Fruit fly (Drosophila melanogaster) whole organism, embryonic: Measurements from ENCODE around the gene CG5500.

Source experiments
- Ada2b ChIP-seq: fragments of 200-800 bp; sonication (Bioruptor generic); IDR thresholded peaks from 2 replicates; pipeline ENCODE4 v1.3.6; 2022; ENCODE audit warnings: missing biosample characterization, missing genetic modification characterization
- Awh ChIP-seq: fragments of 200-800 bp; sonication (Bioruptor generic); IDR thresholded peaks from 2 replicates; pipeline ENCODE4, ENCODE4 v1.3.6; 2022; ENCODE audit warnings: missing biosample characterization, missing genetic modification characterization
- B-H1 ChIP-seq: fragments of 200-800 bp; sonication (Bioruptor generic); IDR thresholded peaks from 3 replicates; pipeline ENCODE4 v1.3.6; 2022; ENCODE audit warnings: missing biosample characterization, missing genetic modification characterization
- Bdp1 ChIP-seq: fragments of 200-800 bp; sonication (Bioruptor generic); optimal IDR thresholded peaks from 3 replicates; lab custom pipeline; 2016; ENCODE audit warnings: missing biosample characterization, missing genetic modification characterization
- C15 ChIP-seq: fragments of 200-800 bp; sonication (Bioruptor generic); IDR thresholded peaks from 3 replicates; pipeline ENCODE4 v1.3.6; 2022; ENCODE audit warnings: missing biosample characterization, missing genetic modification characterization
- CG10431 ChIP-seq: fragments of 200-800 bp; sonication (Bioruptor generic); optimal IDR thresholded peaks from 3 replicates; lab custom pipeline; 2018; ENCODE audit warnings: missing biosample characterization, mild to moderate bottlenecking, missing genetic modification characterization
- CG11398 ChIP-seq: fragments of 200-800 bp; sonication (Bioruptor generic); optimal IDR thresholded peaks from 2 replicates; lab custom pipeline; 2016; ENCODE audit warnings: missing biosample characterization, missing genetic modification characterization
- CG12104 ChIP-seq: fragments of 200-800 bp; sonication (Bioruptor generic); optimal IDR thresholded peaks from 3 replicates; lab custom pipeline; 2016; ENCODE audit warnings: missing biosample characterization, missing genetic modification characterization
- CG12659 ChIP-seq: fragments of 200-800 bp; sonication (Bioruptor generic); optimal IDR thresholded peaks from 3 replicates; lab custom pipeline; 2017; ENCODE audit warnings: mild to moderate bottlenecking, missing biosample characterization, missing genetic modification reagents, missing genetic modification characterization
- CG13287 ChIP-seq: fragments of 200-800 bp; sonication (Bioruptor generic); IDR thresholded peaks from 2 replicates; pipeline ENCODE4 v1.3.6; 2022; ENCODE audit warnings: missing biosample characterization, missing genetic modification characterization; ENCODE audit not compliant: partially characterized antibody
- CG15073 ChIP-seq: fragments of 200-800 bp; sonication (Bioruptor generic); optimal IDR thresholded peaks from 2 replicates; lab custom pipeline; 2016; ENCODE audit warnings: missing biosample characterization, missing genetic modification characterization
- CG15479 ChIP-seq: fragments of 200-800 bp; sonication (Bioruptor generic); optimal IDR thresholded peaks from 3 replicates; lab custom pipeline; 2019; ENCODE audit warnings: missing biosample characterization, mild to moderate bottlenecking, missing genetic modification characterization, moderate library complexity
- CG1603 ChIP-seq: fragments of 200-800 bp; sonication (Bioruptor generic); optimal IDR thresholded peaks from 2 replicates; lab custom pipeline; 2019; ENCODE audit warnings: missing biosample characterization, mild to moderate bottlenecking, missing genetic modification characterization, moderate library complexity
- CG1792 ChIP-seq: fragments of 200-800 bp; sonication (Bioruptor generic); optimal IDR thresholded peaks from 2 replicates; lab custom pipeline; 2016; ENCODE audit warnings: missing biosample characterization, missing genetic modification characterization
- CG1832 ChIP-seq: fragments of 200-800 bp; sonication (Bioruptor generic); optimal IDR thresholded peaks from 2 replicates; lab custom pipeline; 2017; ENCODE audit warnings: missing biosample characterization, mild to moderate bottlenecking, missing genetic modification characterization, inconsistent platforms
- CG2678 ChIP-seq: fragments of 200-800 bp; sonication (Bioruptor generic); optimal IDR thresholded peaks from 3 replicates; lab custom pipeline; 2019; ENCODE audit warnings: missing biosample characterization, mild to moderate bottlenecking, missing genetic modification characterization, moderate library complexity
- CG2889 ChIP-seq: fragments of 200-800 bp; sonication (Bioruptor generic); IDR thresholded peaks from 3 replicates; pipeline ENCODE4 v1.3.6; 2022; ENCODE audit warnings: missing biosample characterization, missing genetic modification characterization
- CG34376 ChIP-seq: fragments of 200-800 bp; sonication (Bioruptor generic); optimal IDR thresholded peaks from 2 replicates; lab custom pipeline; 2018; ENCODE audit warnings: missing biosample characterization, mild to moderate bottlenecking, missing genetic modification characterization
- CG3838 ChIP-seq: fragments of 200-800 bp; sonication (Bioruptor generic); optimal IDR thresholded peaks from 3 replicates; lab custom pipeline; 2016; ENCODE audit warnings: missing biosample characterization, missing genetic modification characterization
- CG3847 ChIP-seq: fragments of 200-800 bp; sonication (Bioruptor generic); IDR thresholded peaks from 2 replicates; pipeline ENCODE4 v1.3.6; 2022; ENCODE audit warnings: missing biosample characterization, missing genetic modification characterization
- CG43689 ChIP-seq: fragments of 200-800 bp; sonication (Bioruptor generic); IDR thresholded peaks from 2 replicates; pipeline ENCODE4 v1.3.6; 2022; ENCODE audit warnings: missing biosample characterization, missing genetic modification characterization
- CG5180 ChIP-seq: fragments of 200-800 bp; sonication (Bioruptor generic); optimal IDR thresholded peaks from 3 replicates; lab custom pipeline; 2017; ENCODE audit warnings: missing biosample characterization, missing genetic modification characterization, mild to moderate bottlenecking, moderate library complexity, missing genetic modification reagents
- CG7745 ChIP-seq: fragments of 200-800 bp; sonication (Bioruptor generic); optimal IDR thresholded peaks from 2 replicates; lab custom pipeline; 2018; ENCODE audit warnings: missing biosample characterization, mild to moderate bottlenecking, missing genetic modification characterization, moderate library complexity
- CG8765 ChIP-seq: fragments of 200-800 bp; sonication (Bioruptor generic); IDR thresholded peaks from 2 replicates; pipeline ENCODE4 v1.3.6; 2022; ENCODE audit warnings: missing biosample characterization, missing genetic modification characterization
- Camta ChIP-seq: fragments of 200-800 bp; sonication (Bioruptor generic); optimal IDR thresholded peaks from 2 replicates; lab custom pipeline; 2016; ENCODE audit warnings: missing biosample characterization, missing genetic modification characterization
- Deaf1 ChIP-seq: fragments of 200-800 bp; optimal IDR thresholded peaks from 3 replicates; lab custom pipeline; 2019; ENCODE audit warnings: missing biosample characterization, mild to moderate bottlenecking, missing genetic modification characterization, moderate library complexity
- Dll ChIP-seq: fragments of 200-800 bp; sonication (Bioruptor generic); IDR thresholded peaks from 4 replicates; pipeline ENCODE4 v1.3.6; 2022; ENCODE audit warnings: missing biosample characterization, missing genetic modification characterization; ENCODE audit not compliant: partially characterized antibody
- Gsc ChIP-seq: fragments of 200-800 bp; sonication (Bioruptor generic); IDR thresholded peaks from 2 replicates; pipeline ENCODE4 v1.3.6; 2022; ENCODE audit warnings: missing biosample characterization, missing genetic modification characterization
- Hr39 ChIP-seq: fragments of >200 bp; optimal IDR thresholded peaks from 2 replicates; lab custom pipeline; 2017
- Jarid2 ChIP-seq: fragments of 200-800 bp; sonication (Bioruptor generic); optimal IDR thresholded peaks from 3 replicates; lab custom pipeline; 2017; ENCODE audit warnings: mild to moderate bottlenecking, missing biosample characterization, missing genetic modification reagents, missing genetic modification characterization
- Lim3 ChIP-seq: fragments of 200-800 bp; sonication (Bioruptor generic); IDR thresholded peaks from 2 replicates; pipeline ENCODE4 v1.3.6; 2022; ENCODE audit warnings: missing biosample characterization, missing genetic modification characterization
- Meics ChIP-seq: fragments of 200-800 bp; sonication (Bioruptor generic); optimal IDR thresholded peaks from 2 replicates; lab custom pipeline; 2017; ENCODE audit warnings: missing biosample characterization, mild to moderate bottlenecking, missing genetic modification characterization
- Rx ChIP-seq: fragments of 200-800 bp; sonication (Bioruptor generic); IDR thresholded peaks from 2 replicates; pipeline ENCODE4 v1.3.6; 2022; ENCODE audit warnings: missing biosample characterization, missing genetic modification characterization
- Sox102F ChIP-seq: fragments of 200-800 bp; sonication (Bioruptor generic); optimal IDR thresholded peaks from 2 replicates; lab custom pipeline; 2018; ENCODE audit warnings: missing biosample characterization, mild to moderate bottlenecking, missing genetic modification characterization, moderate library complexity
- Trl ChIP-seq, 3 experiments: fragments of >200 bp in 2 of 3; fragments of 200-800 bp in 1 of 3; sonication (Bioruptor generic) in 1 of 3; optimal IDR thresholded peaks; 2 replicates in 1 of 3; 3 replicates in 2 of 3; lab custom pipeline; 2016 to 2017; ENCODE audit warnings: missing biosample characterization in 1 of 3, missing genetic modification characterization in 1 of 3
- aop ChIP-seq: fragments of 200-800 bp; sonication (Bioruptor generic); IDR thresholded peaks from 2 replicates; pipeline ENCODE4 v1.3.6; 2022; ENCODE audit warnings: missing biosample characterization, missing genetic modification characterization
- ase ChIP-seq: fragments of 200-800 bp; sonication (Bioruptor generic); IDR thresholded peaks from 3 replicates; pipeline ENCODE4 v1.3.6; 2022; ENCODE audit warnings: missing biosample characterization, missing genetic modification characterization
- bsh ChIP-seq, 2 experiments: fragments of 200-800 bp; sonication (Bioruptor generic); optimal IDR thresholded peaks; 2 replicates each; lab custom pipeline; 2017 to 2018; ENCODE audit warnings: mild to moderate bottlenecking in 2 of 2, missing biosample characterization in 2 of 2, missing genetic modification characterization in 2 of 2, moderate library complexity in 1 of 2
- ci ChIP-seq: fragments of 200-800 bp; sonication (Bioruptor generic); IDR thresholded peaks from 3 replicates; pipeline ENCODE4 v1.3.6; 2022; ENCODE audit warnings: missing biosample characterization, missing genetic modification characterization
- en ChIP-seq: fragments of 200-800 bp; sonication (Bioruptor generic); optimal IDR thresholded peaks from 2 replicates; lab custom pipeline; 2016; ENCODE audit warnings: missing biosample characterization, missing genetic modification characterization
- fru ChIP-seq: fragments of >200 bp; optimal IDR thresholded peaks from 2 replicates; lab custom pipeline; 2017
- gfzf ChIP-seq: fragments of 200-800 bp; sonication (Bioruptor generic); optimal IDR thresholded peaks from 2 replicates; lab custom pipeline; 2016; ENCODE audit warnings: missing biosample characterization, mild to moderate bottlenecking, missing genetic modification characterization, moderate library complexity
- mam ChIP-seq: fragments of 200-800 bp; sonication (Bioruptor generic); optimal IDR thresholded peaks from 3 replicates; lab custom pipeline; 2016; ENCODE audit warnings: missing biosample characterization, missing genetic modification characterization
- odd ChIP-seq: fragments of 200-800 bp; sonication (Bioruptor generic); optimal IDR thresholded peaks from 2 replicates; lab custom pipeline; 2017; ENCODE audit warnings: missing biosample characterization, mild to moderate bottlenecking, missing genetic modification characterization
- onecut ChIP-seq: fragments of 200-800 bp; sonication (Bioruptor generic); IDR thresholded peaks from 2 replicates; pipeline ENCODE4 v1.3.6; 2022; ENCODE audit warnings: missing biosample characterization, missing genetic modification characterization
- otp ChIP-seq: fragments of 200-800 bp; sonication (Bioruptor generic); IDR thresholded peaks from 3 replicates; pipeline ENCODE4, ENCODE4 v1.3.6; 2022; ENCODE audit warnings: missing biosample characterization, missing genetic modification characterization
- pnt ChIP-seq: fragments of 200-800 bp; sonication (Bioruptor generic); optimal IDR thresholded peaks from 3 replicates; lab custom pipeline; 2016; ENCODE audit warnings: missing biosample characterization, missing genetic modification characterization
- slou ChIP-seq: fragments of 200-800 bp; sonication (Bioruptor generic); optimal IDR thresholded peaks from 3 replicates; lab custom pipeline; 2016; ENCODE audit warnings: missing biosample characterization, missing genetic modification characterization
- sr ChIP-seq: fragments of 200-800 bp; sonication (Bioruptor generic); IDR thresholded peaks from 3 replicates; pipeline ENCODE4 v1.3.6; 2022; ENCODE audit warnings: missing biosample characterization, missing genetic modification characterization
- wor ChIP-seq: fragments of 200-800 bp; sonication (Bioruptor generic); IDR thresholded peaks from 2 replicates; pipeline ENCODE4 v1.3.6; 2022; ENCODE audit warnings: missing biosample characterization, missing genetic modification characterization
- zfh1 ChIP-seq: fragments of 200-800 bp; sonication (Bioruptor generic); IDR thresholded peaks from 3 replicates; pipeline ENCODE4 v1.3.6; 2022; ENCODE audit warnings: missing biosample characterization, missing genetic modification characterization

CG5500 gene

DNA sequence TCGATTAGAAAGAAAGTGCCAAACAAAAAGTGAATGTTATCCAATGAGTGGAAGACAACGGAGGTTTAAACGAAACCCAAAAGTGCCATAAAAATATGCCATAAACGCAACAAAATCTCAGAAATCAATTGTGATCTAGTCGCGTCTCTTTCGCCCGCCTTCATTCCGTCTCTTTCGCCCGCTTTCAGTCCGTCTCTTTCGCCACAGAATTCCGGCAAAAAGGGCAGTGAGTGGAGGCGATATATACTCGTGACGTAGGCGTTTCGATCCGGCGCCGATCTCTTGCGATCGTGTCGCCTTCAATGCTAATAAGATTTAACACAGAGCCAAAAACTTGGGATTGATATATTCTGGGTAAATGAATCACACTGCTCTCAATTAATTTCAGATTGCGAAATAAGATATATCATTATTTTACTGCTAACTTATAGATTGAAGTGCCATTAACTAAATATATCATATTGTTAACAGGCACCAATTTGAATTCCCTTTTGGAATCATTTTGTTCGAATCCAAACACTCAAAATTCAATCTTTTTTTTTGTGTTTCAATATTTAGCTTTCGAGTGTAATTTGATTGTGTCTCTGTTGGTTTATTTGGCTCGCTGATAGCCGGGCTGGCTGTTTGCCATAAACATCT, 11.8 kb downstream of the CG5500 start (continued):
- TF ChIP-seq en (GFP tag; lab: Kevin White, UChicago): no peak
- TF ChIP-seq CG15479 (GFP tag; lab: Kevin White, UChicago): no peak
- TF ChIP-seq Bdp1 (GFP tag; lab: Kevin White, UChicago): no peak
- no peak for TF ChIP-seq Rx (GFP tag; lab: Robert Waterston, UW)
- TF ChIP-seq Lim3 (GFP tag; lab: Robert Waterston, UW): no peak
- TF ChIP-seq zfh1: peak; percentile 34; the same call in 1 of the 3 replicates
- TF ChIP-seq aop (GFP tag; lab: Robert Waterston, UW): no peak
- no peak for TF ChIP-seq otp (GFP tag; lab: Robert Waterston, UW)
- TF ChIP-seq sr (GFP tag; lab: Robert Waterston, UW): peak; percentile 78
- peak; percentile 30 for TF ChIP-seq pnt (GFP tag; lab: Kevin White, UChicago)
- peak; percentile 44; the same call in 1 of the 3 replicates for TF ChIP-seq ci (GFP tag; lab: Robert Waterston, UW)
- peak; percentile 70 for TF ChIP-seq Sox102F (GFP tag; lab: Kevin White, UChicago)
- peak; percentile 58 for TF ChIP-seq CG12659 (GFP tag; lab: Kevin White, UChicago)
- peak; percentile 80 for TF ChIP-seq CG2678 (tag; lab: Kevin White, UChicago)
- no peak for TF ChIP-seq Hr39 (lab: Kevin White, UChicago)
- no peak for TF ChIP-seq Trl (optimal IDR thresholded peaks at IDR 0.05; lab: Kevin White, UChicago)
- TF ChIP-seq Trl (GFP tag; optimal IDR thresholded peaks at IDR 0.05; lab: Kevin White, UChicago): no peak
- TF ChIP-seq Deaf1: peak; percentile 27
- peak; percentile 21 for TF ChIP-seq Camta
- no peak for TF ChIP-seq CG15073 (GFP tag; lab: Kevin White, UChicago)
- peak in 1 of 2 experiments; percentile 56 for TF ChIP-seq bsh (GFP tag; optimal IDR thresholded peaks at IDR 0.05; lab: Kevin White, UChicago)
- no peak for TF ChIP-seq Awh
- TF ChIP-seq CG34376 (GFP tag; lab: Kevin White, UChicago): no peak
- peak; percentile 30 for TF ChIP-seq mam (GFP tag; lab: Kevin White, UChicago)
- no peak for TF ChIP-seq Dll (GFP tag; lab: Robert Waterston, UW)
- TF ChIP-seq CG1832: no peak
- TF ChIP-seq B-H1: 0 out of 3 replicates have a peak, but pooled peaks have one; percentile 21
- no peak for TF ChIP-seq slou (GFP tag; lab: Kevin White, UChicago)
- TF ChIP-seq CG5180: no peak
- TF ChIP-seq odd (GFP tag; lab: Kevin White, UChicago): peak; percentile 35
- no peak for TF ChIP-seq Ada2b (GFP tag; lab: Robert Waterston, UW)
- TF ChIP-seq wor: no peak
- no peak for TF ChIP-seq CG11398 (GFP tag; lab: Kevin White, UChicago)
- TF ChIP-seq CG13287: no peak
- TF ChIP-seq fru (lab: Kevin White, UChicago): no peak
- no peak for TF ChIP-seq CG7745 (tag; lab: Kevin White, UChicago)
- no peak for TF ChIP-seq C15 (GFP tag; lab: Robert Waterston, UW)
- no peak for TF ChIP-seq gfzf (GFP tag; lab: Kevin White, UChicago)
- peak; percentile 21 for TF ChIP-seq CG12104 (GFP tag; lab: Kevin White, UChicago)
- no peak for TF ChIP-seq CG3838 (GFP tag; lab: Kevin White, UChicago)
- no peak for TF ChIP-seq ase (GFP tag; lab: Robert Waterston, UW)
- no peak for TF ChIP-seq CG1792 (GFP tag; lab: Kevin White, UChicago)
- peak; percentile 41 for TF ChIP-seq CG3847
- TF ChIP-seq Jarid2: no peak
- no peak for TF ChIP-seq Gsc (GFP tag; lab: Robert Waterston, UW)
- TF ChIP-seq CG8765 (GFP tag; lab: Robert Waterston, UW): no peak
- TF ChIP-seq CG1603 (tag; lab: Kevin White, UChicago): peak; percentile 32
- no peak for TF ChIP-seq CG2889 (GFP tag; lab: Robert Waterston, UW)
- no peak for TF ChIP-seq CG10431 (GFP tag; lab: Kevin White, UChicago)
- no peak for TF ChIP-seq CG43689 (GFP tag; lab: Robert Waterston, UW)
- peak; percentile 61 for TF ChIP-seq Meics (GFP tag; lab: Kevin White, UChicago)
- TF ChIP-seq onecut: no peak
